Worm (Caenorhabditis elegans) whole organism, mixed stage, embryonic: Measurements from ENCODE around the gene F21G4.3.

Source experiments
- M03D4.4 ChIP-seq: sonication (generic microtip); optimal IDR thresholded peaks from 2 replicates; lab custom pipeline; 2017; ENCODE audit warnings: mild to moderate bottlenecking, missing genetic modification characterization, missing compliant biosample characterization
- bed-3 ChIP-seq: fragments of 200-800 bp; sonication (Bioruptor generic); optimal IDR thresholded peaks from 3 replicates; lab custom pipeline; 2018; ENCODE audit warnings: mild to moderate bottlenecking, missing genetic modification characterization, moderate library complexity, missing compliant biosample characterization
- blmp-1 ChIP-seq: fragments of 150-350 bp; optimal IDR thresholded peaks from 2 replicates; lab custom pipeline; 2014; ENCODE audit warnings: missing biosample characterization, missing genetic modification characterization
- ceh-39 ChIP-seq: fragments of 150-350 bp; optimal IDR thresholded peaks from 2 replicates; lab custom pipeline; 2014; ENCODE audit warnings: missing biosample characterization, missing genetic modification characterization
- ceh-43 ChIP-seq: fragments of 200-800 bp; sonication (Bioruptor generic); optimal IDR thresholded peaks from 2 replicates; lab custom pipeline; 2018; ENCODE audit warnings: mild to moderate bottlenecking, missing genetic modification characterization, moderate library complexity, missing compliant biosample characterization
- ceh-83 ChIP-seq: fragments of 200-800 bp; sonication (Bioruptor generic); optimal IDR thresholded peaks from 2 replicates; lab custom pipeline; 2018; ENCODE audit warnings: mild to moderate bottlenecking, missing genetic modification characterization, missing compliant biosample characterization
- ces-1 ChIP-seq: fragments of 150-350 bp; optimal IDR thresholded peaks from 2 replicates; lab custom pipeline; 2014; ENCODE audit warnings: missing biosample characterization, missing genetic modification reagents, missing genetic modification characterization
- cnd-1 ChIP-seq: fragments of 200-800 bp; sonication (Bioruptor generic); optimal IDR thresholded peaks from 2 replicates; lab custom pipeline; 2018; ENCODE audit warnings: mild to moderate bottlenecking, missing genetic modification characterization, missing compliant biosample characterization
- drap-1 ChIP-seq: fragments of 200-800 bp; sonication (Bioruptor generic); optimal IDR thresholded peaks from 3 replicates; lab custom pipeline; 2018; ENCODE audit warnings: mild to moderate bottlenecking, missing genetic modification characterization, missing compliant biosample characterization
- elt-1 ChIP-seq: sonication (generic microtip); optimal IDR thresholded peaks from 2 replicates; lab custom pipeline; 2017; ENCODE audit warnings: missing genetic modification characterization, mild to moderate bottlenecking, missing compliant biosample characterization, antibody characterized with exemption, moderate library complexity, borderline replicate concordance; ENCODE audit not compliant: insufficient read depth
- elt-3 ChIP-seq: fragments of 150-350 bp; optimal IDR thresholded peaks from 2 replicates; lab custom pipeline; 2014; ENCODE audit warnings: missing biosample characterization, missing genetic modification characterization
- flh-1 ChIP-seq: fragments of 200-800 bp; sonication (Bioruptor generic); optimal IDR thresholded peaks from 2 replicates; lab custom pipeline; 2018; ENCODE audit warnings: mild to moderate bottlenecking, missing genetic modification characterization, moderate library complexity, missing compliant biosample characterization
- ham-2 ChIP-seq: fragments of 200-800 bp; sonication (Bioruptor generic); optimal IDR thresholded peaks from 2 replicates; lab custom pipeline; 2018; ENCODE audit warnings: mild to moderate bottlenecking, missing genetic modification characterization, missing compliant biosample characterization
- hlh-1 ChIP-seq: fragments of 150-350 bp; optimal IDR thresholded peaks from 2 replicates; lab custom pipeline; 2014; ENCODE audit warnings: missing biosample characterization, missing genetic modification reagents, missing genetic modification characterization
- lin-13 ChIP-seq: fragments of 150-350 bp; optimal IDR thresholded peaks from 2 replicates; lab custom pipeline; 2014; ENCODE audit warnings: missing biosample characterization, missing genetic modification characterization
- lsy-2 ChIP-seq: fragments of 150-350 bp; optimal IDR thresholded peaks from 2 replicates; lab custom pipeline; 2014; ENCODE audit warnings: missing biosample characterization, missing genetic modification characterization
- mab-5 ChIP-seq: fragments of 150-350 bp; optimal IDR thresholded peaks from 2 replicates; lab custom pipeline; 2014; ENCODE audit warnings: missing biosample characterization, missing genetic modification characterization
- nhr-12 ChIP-seq: fragments of 150-350 bp; optimal IDR thresholded peaks from 2 replicates; lab custom pipeline; 2014; ENCODE audit warnings: missing biosample characterization, missing genetic modification characterization
- nhr-2 ChIP-seq: fragments of 150-350 bp; optimal IDR thresholded peaks from 2 replicates; lab custom pipeline; 2014; ENCODE audit warnings: missing biosample characterization, missing genetic modification characterization
- nhr-237 ChIP-seq: fragments of 150-350 bp; optimal IDR thresholded peaks from 2 replicates; lab custom pipeline; 2014; ENCODE audit warnings: missing biosample characterization, missing genetic modification characterization
- nhr-28 ChIP-seq: fragments of 150-350 bp; optimal IDR thresholded peaks from 2 replicates; lab custom pipeline; 2014; ENCODE audit warnings: missing biosample characterization, missing genetic modification characterization
- nhr-76 ChIP-seq: sonication (generic microtip); optimal IDR thresholded peaks from 2 replicates; lab custom pipeline; 2017; ENCODE audit warnings: missing biosample characterization, missing genetic modification characterization
- pha-4 ChIP-seq: fragments of 150-350 bp; optimal IDR thresholded peaks from 2 replicates; lab custom pipeline; 2018; ENCODE audit warnings: missing biosample characterization, missing genetic modification reagents, missing genetic modification characterization
- sem-2 ChIP-seq: fragments of 200-800 bp; sonication (Bioruptor generic); optimal IDR thresholded peaks from 2 replicates; lab custom pipeline; 2018; ENCODE audit warnings: mild to moderate bottlenecking, missing genetic modification characterization, missing compliant biosample characterization
- tbx-8 ChIP-seq: fragments of 200-800 bp; sonication (Bioruptor generic); optimal IDR thresholded peaks from 2 replicates; lab custom pipeline; 2018; ENCODE audit warnings: mild to moderate bottlenecking, missing genetic modification characterization, moderate library complexity, missing compliant biosample characterization
- unc-120 ChIP-seq: sonication (generic microtip); optimal IDR thresholded peaks from 2 replicates; lab custom pipeline; 2017; ENCODE audit warnings: missing genetic modification characterization, missing compliant biosample characterization; ENCODE audit not compliant: poor library complexity, severe bottlenecking
- unc-39 ChIP-seq: fragments of 150-350 bp; optimal IDR thresholded peaks from 2 replicates; lab custom pipeline; 2014; ENCODE audit warnings: missing biosample characterization, missing genetic modification characterization
- unc-62 ChIP-seq: fragments of 150-350 bp; optimal IDR thresholded peaks from 2 replicates; lab custom pipeline; 2014; ENCODE audit warnings: missing biosample characterization, missing genetic modification reagents, missing genetic modification characterization
- zip-8 ChIP-seq: fragments of 150-350 bp; optimal IDR thresholded peaks from 2 replicates; lab custom pipeline; 2014; ENCODE audit warnings: missing biosample characterization, missing genetic modification characterization
- ztf-11 ChIP-seq: fragments of 150-350 bp; optimal IDR thresholded peaks from 2 replicates; lab custom pipeline; 2014; ENCODE audit warnings: missing biosample characterization, missing genetic modification characterization

Gene F21G4.3

ce11 chrX:9894844-9895243, at the start of gene F21G4.3:
Gene F21G4.3 (plus strand): TSS chrX:9895144.
- TF ChIP-seq pha-4 (tag; lab: Kevin White, UChicago), result no peak
- TF ChIP-seq zip-8 (tag; lab: Kevin White, UChicago), result no peak
- TF ChIP-seq nhr-28, result no peak
- TF ChIP-seq blmp-1 (tag; lab: Kevin White, UChicago), result no peak
- no peak for TF ChIP-seq ztf-11 (tag; lab: Kevin White, UChicago)
- TF ChIP-seq M03D4.4, result no peak
- no peak for TF ChIP-seq elt-3 (tag; lab: Kevin White, UChicago)

ce11 chrX:9845916-9846315, 49.0 kb upstream of the F21G4.3 start:
- TF ChIP-seq ceh-39 (tag; lab: Kevin White, UChicago) (no peak), elt-1 (tag; lab: Kevin White, UChicago) (no peak), ceh-43 (GFP tag; lab: Kevin White, UChicago) (no peak), hlh-1 (tag; lab: Kevin White, UChicago) (peak; percentile 9), unc-62 (GFP tag; lab: Kevin White, UChicago) (peak; percentile 23), mab-5 (tag; lab: Kevin White, UChicago) (no peak), lsy-2 (tag; lab: Kevin White, UChicago) (peak; percentile 74), pha-4 (tag; lab: Kevin White, UChicago) (no peak), bed-3 (GFP tag; lab: Kevin White, UChicago) (no peak), tbx-8 (GFP tag; lab: Kevin White, UChicago) (no peak), lin-13 (no peak), ces-1 (GFP tag; lab: Kevin White, UChicago) (no peak), ham-2 (GFP tag; lab: Kevin White, UChicago) (no peak), nhr-237 (tag; lab: Kevin White, UChicago) (no peak), ztf-11 (tag; lab: Kevin White, UChicago) (no peak)

- TF ChIP-seq unc-39 (tag; lab: Kevin White, UChicago), result no peak
- no peak for TF ChIP-seq cnd-1 (tag; lab: Kevin White, UChicago)
- no peak for TF ChIP-seq tbx-8 (GFP tag; lab: Kevin White, UChicago)
- TF ChIP-seq lin-13, result no peak
- TF ChIP-seq flh-1 (GFP tag; lab: Kevin White, UChicago), result no peak
- no peak for TF ChIP-seq nhr-2
- no peak for TF ChIP-seq unc-120 (tag; lab: Kevin White, UChicago)
- TF ChIP-seq nhr-76 (tag; lab: Kevin White, UChicago), result no peak
- TF ChIP-seq ceh-83 (GFP tag; lab: Kevin White, UChicago), result no peak
- TF ChIP-seq ces-1 (GFP tag; lab: Kevin White, UChicago), result no peak
- no peak for TF ChIP-seq sem-2
- no peak for TF ChIP-seq nhr-237 (tag; lab: Kevin White, UChicago)
- TF ChIP-seq ceh-39 (tag; lab: Kevin White, UChicago), result no peak
- TF ChIP-seq mab-5 (tag; lab: Kevin White, UChicago), result no peak
- TF ChIP-seq lsy-2 (tag; lab: Kevin White, UChicago), result no peak
- no peak for TF ChIP-seq pha-4 (tag; lab: Kevin White, UChicago)
- no peak for TF ChIP-seq nhr-12 (tag; lab: Kevin White, UChicago)
- no peak for TF ChIP-seq blmp-1 (tag; lab: Kevin White, UChicago)
- TF ChIP-seq ceh-43 (GFP tag; lab: Kevin White, UChicago), result no peak
Observed at ce11 chrX:9846975-9847374, 48.0 kb upstream of the F21G4.3 start, which contains the start of gene vab-15. Gene vab-15 (plus strand): TSS chrX:9847275.

DNA sequence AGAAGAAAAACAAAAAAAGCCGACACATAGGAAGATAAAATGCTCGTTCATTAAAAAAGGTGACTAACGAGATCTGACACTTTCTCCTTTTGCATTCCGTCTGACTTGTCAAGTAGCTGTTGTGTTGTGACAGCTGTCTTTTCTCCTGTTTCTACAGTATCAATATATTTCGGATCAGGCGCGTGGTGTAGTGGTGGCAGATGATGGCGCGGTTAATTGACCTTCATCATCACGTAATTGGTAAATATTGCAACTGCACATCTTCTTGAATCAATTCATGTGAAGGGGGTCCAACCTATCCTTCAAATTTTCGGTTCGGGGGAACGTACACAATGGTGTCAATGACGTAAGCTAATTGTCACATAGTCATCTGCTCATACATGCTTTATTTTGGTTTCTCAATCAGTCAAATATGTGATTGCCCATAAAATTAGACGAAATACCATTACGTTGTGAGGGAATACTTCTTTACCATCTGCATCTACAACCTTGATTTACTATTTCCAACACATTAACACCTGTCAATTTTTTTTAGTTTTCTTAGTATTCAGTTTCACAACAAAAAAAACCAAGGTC, 46.6 kb upstream of the F21G4.3 start:
- no peak for TF ChIP-seq pha-4 (tag; lab: Kevin White, UChicago)
- TF ChIP-seq nhr-2, result peak; percentile 57

DNA sequence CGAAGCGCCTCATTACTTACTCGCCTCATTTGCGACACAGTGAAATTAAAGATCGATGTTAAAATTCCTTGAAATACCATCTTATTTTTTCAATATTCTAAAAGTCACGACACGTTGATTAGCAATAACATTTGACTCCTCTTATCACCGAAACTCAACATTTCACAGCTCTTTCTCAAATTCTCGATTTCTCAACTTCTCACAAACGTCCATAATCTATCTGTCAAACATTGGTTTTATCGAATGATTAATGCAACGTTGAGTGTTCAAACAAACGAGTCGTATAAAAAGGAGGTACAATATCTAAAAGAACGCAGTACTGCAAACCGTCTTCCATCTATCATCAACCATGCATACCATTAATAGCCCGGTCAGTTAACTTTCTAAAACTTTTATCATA, 44.7 kb upstream of the F21G4.3 start, which contains the start of gene lec-8:
Gene lec-8 (plus strand): TSS at position 314 of the 400 bp plus-strand sequence.
- TF ChIP-seq hlh-1 (tag; lab: Kevin White, UChicago) (no peak), nhr-28 (no peak), flh-1 (GFP tag; lab: Kevin White, UChicago) (no peak), lsy-2 (tag; lab: Kevin White, UChicago) (no peak), mab-5 (tag; lab: Kevin White, UChicago) (no peak), ceh-39 (tag; lab: Kevin White, UChicago) (no peak), sem-2 (no peak), bed-3 (GFP tag; lab: Kevin White, UChicago) (no peak), cnd-1 (tag; lab: Kevin White, UChicago) (no peak), unc-120 (tag; lab: Kevin White, UChicago) (no peak), pha-4 (tag; lab: Kevin White, UChicago) (no peak), ham-2 (GFP tag; lab: Kevin White, UChicago) (no peak), drap-1 (no peak), zip-8 (tag; lab: Kevin White, UChicago) (no peak), elt-1 (tag; lab: Kevin White, UChicago) (no peak)
